Fruit fly (Drosophila melanogaster): Measurements from ENCODE around the gene Gr63a.

dm6 chr3L:3882046-3882445 lies 14.4 kb downstream of the Gr63a start:
- no peak for TF ChIP-seq psq (optimal IDR thresholded peaks at IDR 0.05)
- no peak for TF ChIP-seq ttk (optimal IDR thresholded peaks at IDR 0.05)
- no peak for TF ChIP-seq h (optimal IDR thresholded peaks at IDR 0.05)

All from Kc167 (cell line).